Worm (Caenorhabditis elegans): ENCODE results near the gene hrg-3.

The hrg-3 gene

ce11 chrV:9731852-9732251 is 24.4 kb upstream of the hrg-3 start:
- TF ChIP-seq blmp-1 (tag; optimal IDR thresholded peaks at IDR 0.05; ENCODE audit: insufficient read depth) (no peak), ztf-1 (GFP tag; conservative IDR thresholded peaks at IDR 0.05) (no peak), nhr-77 (tag; optimal IDR thresholded peaks at IDR 0.05) (no peak), ztf-11 (tag; optimal IDR thresholded peaks at IDR 0.05) (no peak), nhr-25 (tag; optimal IDR thresholded peaks at IDR 0.05) (no peak), zag-1 (tag; optimal IDR thresholded peaks at IDR 0.05) (no peak), sma-3 (GFP tag; optimal IDR thresholded peaks at IDR 0.05) (no peak), ZK546.5 (tag; optimal IDR thresholded peaks at IDR 0.05) (no peak), ceh-16 (tag; optimal IDR thresholded peaks at IDR 0.05) (no peak), C34F6.9 (tag; optimal IDR thresholded peaks at IDR 0.05) (peak; percentile 23), nhr-6 (tag; optimal IDR thresholded peaks at IDR 0.05) (peak; percentile 32), unc-55 (GFP tag; optimal IDR thresholded peaks at IDR 0.05) (peak; percentile 8), dmd-4 (tag; optimal IDR thresholded peaks at IDR 0.05) (no peak), gmeb-1 (tag; optimal IDR thresholded peaks at IDR 0.05) (no peak), aly-2 (tag; optimal IDR thresholded peaks at IDR 0.05) (no peak), sma-9 (GFP tag; optimal IDR thresholded peaks at IDR 0.05) (peak; percentile 12), sma-9 (tag; optimal IDR thresholded peaks at IDR 0.05) (no peak), nhr-10 (tag; optimal IDR thresholded peaks at IDR 0.05) (no peak), crh-2 (tag; optimal IDR thresholded peaks at IDR 0.05) (peak; percentile 29), nhr-129 (tag; optimal IDR thresholded peaks at IDR 0.05) (peak; percentile 25), nhr-21 (tag; optimal IDR thresholded peaks at IDR 0.05) (peak; percentile 51), nhr-12 (tag; optimal IDR thresholded peaks at IDR 0.05) (no peak), ama-1 (optimal IDR thresholded peaks at IDR 0.05) (peak; percentile 5), skn-1 (tag; optimal IDR thresholded peaks at IDR 0.05) (no peak), sem-4 (tag; optimal IDR thresholded peaks at IDR 0.05) (peak; percentile 32), peb-1 (tag; optimal IDR thresholded peaks at IDR 0.05) (no peak), alr-1 (tag; optimal IDR thresholded peaks at IDR 0.05) (no peak), egl-27 (tag; optimal IDR thresholded peaks at IDR 0.05) (no peak), unc-39 (tag; optimal IDR thresholded peaks at IDR 0.05) (no peak)

ce11 chrV:9733920-9734454 is 22.3 kb upstream of the hrg-3 start, which contains the start of gene cal-7:
Gene cal-7, plus strand, starts transcription at chrV:9734103.
- peak in 1 of 2 experiments; percentile 30 for TF ChIP-seq lsy-2 (tag; optimal IDR thresholded peaks at IDR 0.05)
- TF ChIP-seq nhr-6 (tag; optimal IDR thresholded peaks at IDR 0.05), result no peak
- TF ChIP-seq sma-3 (GFP tag; optimal IDR thresholded peaks at IDR 0.05), result peak; percentile 24
- TF ChIP-seq ZK546.5 (tag; optimal IDR thresholded peaks at IDR 0.05), result no peak
- no peak for TF ChIP-seq ztf-11 (tag; optimal IDR thresholded peaks at IDR 0.05)
- no peak for TF ChIP-seq nhr-21 (tag; optimal IDR thresholded peaks at IDR 0.05)

- TF ChIP-seq fos-1 (tag; optimal IDR thresholded peaks at IDR 0.05) (peak; percentile 78), crh-2 (tag; optimal IDR thresholded peaks at IDR 0.05) (peak; percentile 25), nhr-21 (tag; optimal IDR thresholded peaks at IDR 0.05) (no peak), nhr-10 (tag; optimal IDR thresholded peaks at IDR 0.05) (no peak), egl-27 (tag; optimal IDR thresholded peaks at IDR 0.05) (no peak), F13H6.1 (tag; optimal IDR thresholded peaks at IDR 0.05) (no peak), lin-11 (tag; optimal IDR thresholded peaks at IDR 0.05) (no peak), snpc-4 (tag; optimal IDR thresholded peaks at IDR 0.05) (no peak), unc-62 (GFP tag; optimal IDR thresholded peaks at IDR 0.05) (no peak)
Observed at ce11 chrV:9737287-9737686, 19.0 kb upstream of the hrg-3 start, which contains the start of gene aqp-4. Gene aqp-4, plus strand, starts transcription at chrV:9737556.

ce11 chrV:9738077-9738705 is 18.1 kb upstream of the hrg-3 start:
- TF ChIP-seq Y55F3AM.14 (GFP tag; optimal IDR thresholded peaks at IDR 0.05) (no peak), ztf-4 (tag; optimal IDR thresholded peaks at IDR 0.05) (no peak), nhr-12 (tag; optimal IDR thresholded peaks at IDR 0.05) (no peak), unc-62 (GFP tag; optimal IDR thresholded peaks at IDR 0.05) (no peak), sem-4 (tag; optimal IDR thresholded peaks at IDR 0.05) (no peak), mbf-1 (tag; optimal IDR thresholded peaks at IDR 0.05) (no peak), unc-39 (tag; optimal IDR thresholded peaks at IDR 0.05) (no peak), crh-2 (tag; optimal IDR thresholded peaks at IDR 0.05) (peak; percentile 18), ceh-82 (tag; optimal IDR thresholded peaks at IDR 0.05) (no peak), gmeb-1 (tag; optimal IDR thresholded peaks at IDR 0.05) (no peak), lsy-2 (tag; optimal IDR thresholded peaks at IDR 0.05) (no peak), R02D3.7 (tag; optimal IDR thresholded peaks at IDR 0.05) (no peak), F13H6.1 (tag; optimal IDR thresholded peaks at IDR 0.05) (no peak), sma-3 (GFP tag; optimal IDR thresholded peaks at IDR 0.05) (no peak), snpc-4 (tag; optimal IDR thresholded peaks at IDR 0.05) (no peak), ztf-1 (GFP tag; conservative IDR thresholded peaks at IDR 0.05) (no peak), sma-9 (GFP tag; optimal IDR thresholded peaks at IDR 0.05) (peak; percentile 24), sma-9 (tag; optimal IDR thresholded peaks at IDR 0.05) (no peak), nhr-10 (tag; optimal IDR thresholded peaks at IDR 0.05) (no peak), fos-1 (tag; optimal IDR thresholded peaks at IDR 0.05) (peak; percentile 71), mab-5 (tag; optimal IDR thresholded peaks at IDR 0.05) (no peak), zag-1 (tag; optimal IDR thresholded peaks at IDR 0.05) (no peak), lin-39 (tag; optimal IDR thresholded peaks at IDR 0.05) (no peak)

Data from whole organism, L2 larva.